Worm (Caenorhabditis elegans) whole organism, midembryonic: ENCODE data around the gene R10E8.2.

Source experiments
- T22C8.4 ChIP-seq: fragments of 200-800 bp; sonication (Bioruptor generic); IDR thresholded peaks from 2 replicates; pipeline ENCODE4 v1.3.6; 2022; ENCODE audit warnings: missing genetic modification characterization, missing compliant biosample characterization
- flt-1 ChIP-seq: fragments of 200-800 bp; sonication (Bioruptor generic); IDR thresholded peaks from 2 replicates; pipeline ENCODE4 v1.3.6; 2022; ENCODE audit warnings: missing genetic modification characterization, missing compliant biosample characterization
- med-1 ChIP-seq: sonication (generic microtip); optimal IDR thresholded peaks from 2 replicates; lab custom pipeline; 2017; ENCODE audit warnings: missing genetic modification characterization, mild to moderate bottlenecking, missing compliant biosample characterization, antibody characterized with exemption, missing genetic modification reagents; ENCODE audit not compliant: insufficient read depth
- ref-1 ChIP-seq: fragments of 200-800 bp; sonication (Bioruptor generic); conservative IDR thresholded peaks from 2 replicates; pipeline ENCODE4 v1.3.6; 2022; ENCODE audit warnings: missing genetic modification reagents, missing genetic modification characterization, missing compliant biosample characterization
- ztf-23 ChIP-seq: fragments of 200-800 bp; sonication (Bioruptor generic); IDR thresholded peaks from 2 replicates; pipeline ENCODE4 v1.3.6; 2022; ENCODE audit warnings: missing genetic modification reagents, missing genetic modification characterization, missing compliant biosample characterization

DNA sequence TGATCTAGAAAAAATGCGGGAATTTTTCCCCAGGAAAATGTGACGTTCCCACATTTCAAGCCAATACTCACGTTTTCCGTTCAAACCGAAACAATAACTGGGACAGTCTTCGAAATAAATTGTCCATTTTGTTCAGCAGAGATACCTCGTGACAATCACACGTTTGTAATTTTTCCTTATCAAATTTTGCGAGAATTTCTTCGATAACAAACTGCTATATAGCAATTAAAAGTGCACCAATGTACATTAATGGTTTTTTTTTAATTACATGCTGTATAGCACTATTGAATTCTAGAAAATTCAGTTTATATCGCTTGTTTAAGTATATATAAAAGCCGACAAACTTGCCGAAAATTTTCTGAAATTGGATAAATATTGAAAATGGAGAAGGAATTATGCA lies 12.6 kb downstream of the R10E8.2 start, which contains the start of gene R10E8.6:
- TF ChIP-seq ztf-23 (GFP tag; lab: Robert Waterston, UW) (no peak), flt-1 (GFP tag; lab: Robert Waterston, UW) (no peak), ref-1 (GFP tag; lab: Robert Waterston, UW) (no peak), med-1 (GFP tag; lab: Kevin White, UChicago) (no peak), T22C8.4 (GFP tag; lab: Robert Waterston, UW) (no peak)
